Worm (Caenorhabditis elegans) whole organism, early embryonic: ENCODE data around the gene sorb-1.

Experiments
- B0310.2 ChIP-seq: sonication (generic microtip); optimal IDR thresholded peaks from 2 replicates; lab custom pipeline; 2016; ENCODE audit warnings: mild to moderate bottlenecking, missing genetic modification characterization, missing compliant biosample characterization
- F13C5.2 ChIP-seq: sonication (generic microtip); optimal IDR thresholded peaks from 2 replicates; lab custom pipeline; 2017; ENCODE audit warnings: mild to moderate bottlenecking, missing genetic modification characterization, inconsistent platforms, missing compliant biosample characterization
- aly-1 ChIP-seq: sonication (generic microtip); optimal IDR thresholded peaks from 2 replicates; lab custom pipeline; 2016; ENCODE audit warnings: missing genetic modification characterization, missing compliant biosample characterization
- ama-1 ChIP-seq: fragments of 150-350 bp; optimal IDR thresholded peaks from 2 replicates; lab custom pipeline; 2014
- ceh-13 ChIP-seq: fragments of 200-800 bp; sonication (Bioruptor generic); optimal IDR thresholded peaks from 2 replicates; lab custom pipeline; 2018; ENCODE audit warnings: mild to moderate bottlenecking, missing genetic modification characterization, missing compliant biosample characterization
- ceh-36 ChIP-seq: sonication (generic microtip); optimal IDR thresholded peaks from 2 replicates; lab custom pipeline; 2016; ENCODE audit warnings: missing genetic modification characterization, inconsistent platforms, missing compliant biosample characterization
- ets-7 ChIP-seq: sonication (generic microtip); optimal IDR thresholded peaks from 2 replicates; lab custom pipeline; 2016; ENCODE audit warnings: missing genotype, missing genetic modification characterization, missing compliant biosample characterization
- flt-1 ChIP-seq: fragments of 200-800 bp; sonication (Bioruptor generic); IDR thresholded peaks from 2 replicates; pipeline ENCODE4 v1.3.6; 2022; ENCODE audit warnings: missing genetic modification characterization, missing compliant biosample characterization
- hmbx-1 ChIP-seq: sonication (generic microtip); optimal IDR thresholded peaks from 2 replicates; lab custom pipeline; 2016; ENCODE audit warnings: mild to moderate bottlenecking, missing genetic modification characterization, missing compliant biosample characterization
- hmg-4 ChIP-seq: fragments of 200-800 bp; sonication (Bioruptor generic); optimal IDR thresholded peaks from 2 replicates; lab custom pipeline; 2018; ENCODE audit warnings: mild to moderate bottlenecking, missing genetic modification characterization, missing compliant biosample characterization
- hnd-1 ChIP-seq: sonication (generic microtip); optimal IDR thresholded peaks from 2 replicates; lab custom pipeline; 2016; ENCODE audit warnings: missing genetic modification characterization, missing compliant biosample characterization
- pes-1 ChIP-seq: fragments of 200-800 bp; sonication (Bioruptor generic); IDR thresholded peaks from 2 replicates; pipeline ENCODE4 v1.3.6; 2022; ENCODE audit warnings: missing genetic modification reagents, missing genetic modification characterization, missing compliant biosample characterization
- scrt-1 ChIP-seq: fragments of 200-800 bp; sonication (Bioruptor generic); IDR thresholded peaks from 2 replicates; pipeline ENCODE4 v1.3.6; 2022; ENCODE audit warnings: missing genetic modification characterization, missing compliant biosample characterization
- sea-1 ChIP-seq: fragments of 200-800 bp; sonication (Bioruptor generic); conservative IDR thresholded peaks from 2 replicates; pipeline ENCODE4 v1.3.6; 2022; ENCODE audit warnings: missing genetic modification characterization, missing compliant biosample characterization
- tbx-11 ChIP-seq: fragments of 200-800 bp; sonication (Bioruptor generic); IDR thresholded peaks from 2 replicates; pipeline ENCODE4 v1.3.6; 2022; ENCODE audit warnings: missing genetic modification characterization, missing compliant biosample characterization
- tbx-37 ChIP-seq: fragments of 200-800 bp; sonication (Bioruptor generic); conservative IDR thresholded peaks from 2 replicates; pipeline ENCODE4 v1.3.6; 2022; ENCODE audit warnings: missing genetic modification reagents, missing genetic modification characterization, missing compliant biosample characterization
- tra-4 ChIP-seq: sonication (generic microtip); optimal IDR thresholded peaks from 2 replicates; lab custom pipeline; 2017; ENCODE audit warnings: missing genetic modification characterization, missing compliant biosample characterization

sorb-1 gene

ce11 chrIV:13727865-13728264 is 22.3 kb upstream of the sorb-1 start:
- TF ChIP-seq ama-1 (lab: Kevin White, UChicago) (no peak), aly-1 (tag; lab: Kevin White, UChicago) (no peak), ceh-36 (tag; lab: Kevin White, UChicago) (no peak), pes-1 (GFP tag; lab: Robert Waterston, UW) (no peak), F13C5.2 (no peak), hmg-4 (no peak), hnd-1 (tag; lab: Kevin White, UChicago) (no peak), hmbx-1 (tag; lab: Kevin White, UChicago) (no peak), B0310.2 (tag; lab: Kevin White, UChicago) (no peak), scrt-1 (GFP tag; lab: Robert Waterston, UW) (no peak), flt-1 (GFP tag; lab: Robert Waterston, UW) (no peak)

- TF ChIP-seq flt-1 (GFP tag; lab: Robert Waterston, UW), result no peak
- no peak for TF ChIP-seq hnd-1 (tag; lab: Kevin White, UChicago)
- TF ChIP-seq sea-1, result no peak
- no peak for TF ChIP-seq aly-1 (tag; lab: Kevin White, UChicago)
- no peak for TF ChIP-seq ama-1 (lab: Kevin White, UChicago)
- TF ChIP-seq B0310.2 (tag; lab: Kevin White, UChicago), result no peak
- no peak for TF ChIP-seq tra-4 (tag; lab: Kevin White, UChicago)
- TF ChIP-seq F13C5.2, result no peak
- TF ChIP-seq hmg-4, result no peak
- TF ChIP-seq ceh-36 (tag; lab: Kevin White, UChicago), result no peak
- no peak for TF ChIP-seq tbx-37 (GFP tag; lab: Robert Waterston, UW)
- TF ChIP-seq hmbx-1 (tag; lab: Kevin White, UChicago), result no peak
- TF ChIP-seq pes-1 (GFP tag; lab: Robert Waterston, UW), result no peak
- no peak for TF ChIP-seq ceh-13 (GFP tag; lab: Kevin White, UChicago)
- no peak for TF ChIP-seq tbx-11 (GFP tag; lab: Robert Waterston, UW)
- TF ChIP-seq ets-7 (tag; lab: Kevin White, UChicago), result no peak
- no peak for TF ChIP-seq scrt-1 (GFP tag; lab: Robert Waterston, UW)
Measured at ce11 chrIV:13742244-13742643, 7.9 kb upstream of the sorb-1 start, which contains the start of gene C47A4.3. Gene C47A4.3, minus strand, starts transcription at chrIV:13742344.

ce11 chrIV:13745409-13745808 is 4.7 kb upstream of the sorb-1 start, which contains the start of gene C47A4.5:
Gene C47A4.5, plus strand, starts transcription at chrIV:13745709.
- TF ChIP-seq hmg-4 (no peak), ets-7 (tag; lab: Kevin White, UChicago) (no peak), ceh-13 (GFP tag; lab: Kevin White, UChicago) (no peak), flt-1 (GFP tag; lab: Robert Waterston, UW) (no peak), hmbx-1 (tag; lab: Kevin White, UChicago) (no peak), B0310.2 (tag; lab: Kevin White, UChicago) (no peak), F13C5.2 (no peak)

ce11 chrIV:13748798-13749197 is 1.3 kb upstream of the sorb-1 start:
- TF ChIP-seq B0310.2 (tag; lab: Kevin White, UChicago) (no peak), pes-1 (GFP tag; lab: Robert Waterston, UW) (no peak), tbx-11 (GFP tag; lab: Robert Waterston, UW) (no peak), tra-4 (tag; lab: Kevin White, UChicago) (no peak), ets-7 (tag; lab: Kevin White, UChicago) (no peak), hmg-4 (no peak), hnd-1 (tag; lab: Kevin White, UChicago) (no peak), ama-1 (lab: Kevin White, UChicago) (no peak), hmbx-1 (tag; lab: Kevin White, UChicago) (no peak), flt-1 (GFP tag; lab: Robert Waterston, UW) (no peak), sea-1 (no peak), F13C5.2 (no peak), ceh-36 (tag; lab: Kevin White, UChicago) (no peak)

- TF ChIP-seq flt-1 (GFP tag; lab: Robert Waterston, UW) (no peak), B0310.2 (tag; lab: Kevin White, UChicago) (no peak), hmbx-1 (tag; lab: Kevin White, UChicago) (no peak), tbx-37 (GFP tag; lab: Robert Waterston, UW) (no peak), aly-1 (tag; lab: Kevin White, UChicago) (no peak), F13C5.2 (no peak), sea-1 (no peak), hnd-1 (tag; lab: Kevin White, UChicago) (no peak), tbx-11 (GFP tag; lab: Robert Waterston, UW) (no peak), tra-4 (tag; lab: Kevin White, UChicago) (no peak), pes-1 (GFP tag; lab: Robert Waterston, UW) (no peak), ceh-36 (tag; lab: Kevin White, UChicago) (no peak), ets-7 (tag; lab: Kevin White, UChicago) (no peak), scrt-1 (GFP tag; lab: Robert Waterston, UW) (no peak), ama-1 (lab: Kevin White, UChicago) (no peak), ceh-13 (GFP tag; lab: Kevin White, UChicago) (no peak)
Measured at ce11 chrIV:13755619-13756018, 5.5 kb downstream of the sorb-1 start.

- no peak for TF ChIP-seq scrt-1 (GFP tag; lab: Robert Waterston, UW)
- TF ChIP-seq flt-1 (GFP tag; lab: Robert Waterston, UW), result no peak
- no peak for TF ChIP-seq ama-1 (lab: Kevin White, UChicago)
- TF ChIP-seq ceh-13 (GFP tag; lab: Kevin White, UChicago), result no peak
- TF ChIP-seq hmbx-1 (tag; lab: Kevin White, UChicago), result no peak
- TF ChIP-seq B0310.2 (tag; lab: Kevin White, UChicago), result no peak
- no peak for TF ChIP-seq sea-1
Measured at ce11 chrIV:13763449-13763848, 13.3 kb downstream of the sorb-1 start.

ce11 chrIV:13764708-13765107 is 14.6 kb downstream of the sorb-1 start:
- TF ChIP-seq hnd-1 (tag; lab: Kevin White, UChicago) (no peak), ceh-13 (GFP tag; lab: Kevin White, UChicago) (no peak), hmg-4 (no peak), tra-4 (tag; lab: Kevin White, UChicago) (no peak), ama-1 (lab: Kevin White, UChicago) (no peak), F13C5.2 (no peak), sea-1 (no peak), aly-1 (tag; lab: Kevin White, UChicago) (no peak), tbx-37 (GFP tag; lab: Robert Waterston, UW) (no peak), pes-1 (GFP tag; lab: Robert Waterston, UW) (no peak), flt-1 (GFP tag; lab: Robert Waterston, UW) (no peak)
